Worm (Caenorhabditis elegans): ENCODE results near the gene F35E8.13.

F35E8.13 gene

DNA sequence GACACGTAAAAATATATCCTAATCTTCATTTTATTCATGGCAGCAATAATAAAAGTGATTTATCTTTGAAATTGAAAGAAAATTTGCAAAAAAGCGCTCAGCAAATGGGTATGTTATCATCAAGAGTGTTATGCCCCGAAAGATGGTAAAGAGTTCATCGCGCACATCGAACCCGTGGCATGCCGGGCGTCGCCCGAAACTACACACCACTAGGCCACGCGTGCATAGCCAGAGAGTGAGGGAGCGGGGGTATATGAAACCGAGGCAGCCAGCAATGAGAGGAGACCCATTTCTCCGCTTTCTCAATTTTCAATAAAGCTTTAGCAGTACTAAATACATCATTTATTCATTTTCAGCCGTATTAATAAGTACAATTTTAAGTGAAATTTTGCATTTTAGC, 49.3 kb upstream of the F35E8.13 start (continued):
- TF ChIP-seq nhr-42 (GFP tag; IDR thresholded peaks at IDR 0.05) (peak; percentile 95), F26F4.8 (GFP tag; conservative IDR thresholded peaks at IDR 0.05) (peak; percentile 98), ceh-28 (tag; optimal IDR thresholded peaks at IDR 0.05) (no peak), zag-1 (tag; optimal IDR thresholded peaks at IDR 0.05) (no peak), mdl-1 (tag; optimal IDR thresholded peaks at IDR 0.05) (peak in 1 of 2 experiments; percentile 2), Y105C5A.15 (GFP tag; IDR thresholded peaks at IDR 0.05) (peak; percentile 97), ctbp-1 (GFP tag; IDR thresholded peaks at IDR 0.05) (peak; percentile 92), nhr-11 (tag; optimal IDR thresholded peaks at IDR 0.05) (peak; percentile 54), pqm-1 (tag; optimal IDR thresholded peaks at IDR 0.05) (no peak), ZK337.2 (GFP tag; IDR thresholded peaks at IDR 0.05) (peak; percentile 93), fos-1 (tag; optimal IDR thresholded peaks at IDR 0.05) (no peak), madf-9 (GFP tag; conservative IDR thresholded peaks at IDR 0.05) (peak; percentile 93), hlh-30 (tag; optimal IDR thresholded peaks at IDR 0.05; ENCODE audit: insufficient read depth) (peak; percentile 78), hif-1 (tag; optimal IDR thresholded peaks at IDR 0.05) (peak; percentile 64 to 80), lim-7 (GFP tag; IDR thresholded peaks at IDR 0.05) (peak; percentile 99), saeg-2 (GFP tag; IDR thresholded peaks at IDR 0.05) (peak; percentile 90), vab-7 (GFP tag; IDR thresholded peaks at IDR 0.05) (peak; percentile 99), nhr-10 (tag; optimal IDR thresholded peaks at IDR 0.05) (peak; percentile 27)

DNA sequence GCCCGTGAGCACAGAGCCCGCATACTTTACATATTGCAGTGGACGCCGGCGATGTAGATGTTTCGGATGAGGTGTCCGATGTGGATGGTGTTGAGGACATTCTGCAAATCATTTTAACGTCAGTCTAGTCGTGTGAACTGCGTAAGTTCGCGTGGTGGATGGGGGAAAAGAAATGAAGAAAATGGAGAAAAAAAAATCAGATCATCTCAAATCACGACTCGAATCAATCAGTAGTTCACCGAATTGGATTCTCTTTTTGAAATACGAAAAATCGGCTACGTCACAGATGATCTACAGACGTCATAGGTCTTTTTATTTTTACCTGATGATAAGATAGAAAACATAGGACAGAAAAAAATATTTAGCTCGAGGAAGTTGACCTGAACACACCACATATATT, 46.8 kb upstream of the F35E8.13 start, which contains the start of gene nhr-102:
Gene nhr-102, minus strand, starts transcription at position 101 of the 400 bp plus-strand sequence.
- TF ChIP-seq hlh-30 (tag; optimal IDR thresholded peaks at IDR 0.05; ENCODE audit: insufficient read depth): no peak
- peak; percentile 2 for TF ChIP-seq dve-1 (tag; optimal IDR thresholded peaks at IDR 0.05; ENCODE audit: insufficient read depth)
- no peak for TF ChIP-seq mxl-3 (GFP tag; optimal IDR thresholded peaks at IDR 0.05)
- TF ChIP-seq T26A8.4 (GFP tag; IDR thresholded peaks at IDR 0.05): 0 out of 2 replicates have a peak, but pooled peaks have one; percentile 26

DNA sequence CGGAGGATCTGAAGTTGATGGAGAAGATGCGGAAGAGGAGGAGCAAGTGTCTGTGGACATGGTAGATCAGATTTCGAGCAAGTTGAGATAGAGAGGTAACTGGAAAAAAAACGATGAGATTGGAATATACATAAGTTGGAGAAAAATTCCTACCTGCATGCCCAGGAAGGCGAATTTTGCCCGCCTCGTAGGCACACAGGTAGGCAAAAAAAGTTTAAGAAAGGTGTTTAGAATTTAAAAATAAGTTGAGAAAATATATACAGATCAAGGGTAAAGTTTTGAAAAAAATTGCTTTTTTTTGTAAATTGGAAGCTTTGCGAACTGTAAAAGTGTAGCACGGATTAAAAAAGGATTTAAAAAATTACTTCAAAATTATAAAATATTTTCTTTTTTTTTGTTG, 43.6 kb upstream of the F35E8.13 start, which contains the start of gene nhr-84:
Gene nhr-84, minus strand, starts transcription at position 101 of the 400 bp plus-strand sequence.
- TF ChIP-seq gei-8 (GFP tag; optimal IDR thresholded peaks at IDR 0.05) (no peak), lin-38 (GFP tag; IDR thresholded peaks at IDR 0.05) (no peak)

DNA sequence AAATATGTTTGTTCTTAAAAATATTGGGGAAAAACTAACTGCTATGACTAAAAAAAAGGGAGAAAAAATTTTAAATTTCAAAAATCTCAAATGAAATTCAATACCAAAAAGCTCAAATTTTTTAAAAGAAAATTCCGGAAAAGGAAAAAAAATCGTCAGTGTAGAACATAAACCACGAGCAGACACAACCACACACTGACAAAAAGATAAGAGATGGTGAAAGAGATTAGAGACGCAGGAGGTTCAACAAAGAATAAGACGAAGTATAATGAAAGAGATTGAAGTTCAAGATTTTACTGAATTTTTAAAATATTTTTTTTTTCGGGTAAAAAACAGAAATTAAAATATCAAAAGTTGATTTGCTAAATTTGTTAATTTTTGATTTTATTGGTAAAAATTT, 43.0 kb upstream of the F35E8.13 start:
- peak; percentile 16 for TF ChIP-seq mep-1 (tag; optimal IDR thresholded peaks at IDR 0.05)
- TF ChIP-seq egl-27 (tag; optimal IDR thresholded peaks at IDR 0.05): no peak
- TF ChIP-seq rbr-2 (tag; optimal IDR thresholded peaks at IDR 0.05): no peak
- TF ChIP-seq F26F4.8 (GFP tag; conservative IDR thresholded peaks at IDR 0.05): no peak
- TF ChIP-seq ceh-82 (tag; optimal IDR thresholded peaks at IDR 0.05): no peak
- TF ChIP-seq F10B5.3 (tag; optimal IDR thresholded peaks at IDR 0.05): no peak
- no peak for TF ChIP-seq sdz-12 (GFP tag; optimal IDR thresholded peaks at IDR 0.05)
- no peak for TF ChIP-seq ZK546.5 (tag; optimal IDR thresholded peaks at IDR 0.05)
- TF ChIP-seq dmd-6 (GFP tag; IDR thresholded peaks at IDR 0.05): peak; percentile 82
- no peak for TF ChIP-seq ZK337.2 (GFP tag; IDR thresholded peaks at IDR 0.05)
- TF ChIP-seq unc-62 (GFP tag; optimal IDR thresholded peaks at IDR 0.05 in 1 of 2): no peak
- TF ChIP-seq unc-62 (tag; optimal IDR thresholded peaks at IDR 0.05): no peak
- TF ChIP-seq zag-1 (tag; optimal IDR thresholded peaks at IDR 0.05): no peak
- no peak for TF ChIP-seq ceh-44 (GFP tag; IDR thresholded peaks at IDR 0.05)
- no peak for TF ChIP-seq mes-2 (tag; optimal IDR thresholded peaks at IDR 0.05; ENCODE audit: poor library complexity, severe bottlenecking)
- TF ChIP-seq ctbp-1 (GFP tag; IDR thresholded peaks at IDR 0.05): no peak
- peak; percentile 59 for TF ChIP-seq pqm-1 (tag; optimal IDR thresholded peaks at IDR 0.05)
- no peak for TF ChIP-seq set-16 (GFP tag; IDR thresholded peaks at IDR 0.05)
- no peak for TF ChIP-seq daf-16 (GFP tag; optimal IDR thresholded peaks at IDR 0.05)
- TF ChIP-seq daf-16 (tag; optimal IDR thresholded peaks at IDR 0.05): peak; percentile 26
- TF ChIP-seq nhr-77 (tag; optimal IDR thresholded peaks at IDR 0.05): no peak
- no peak for TF ChIP-seq zip-2 (tag; optimal IDR thresholded peaks at IDR 0.05)
- TF ChIP-seq nhr-11 (tag; optimal IDR thresholded peaks at IDR 0.05): no peak
- TF ChIP-seq lir-3 (tag; optimal IDR thresholded peaks at IDR 0.05): no peak
- no peak for TF ChIP-seq daf-12 (tag; optimal IDR thresholded peaks at IDR 0.05)
- TF ChIP-seq zfp-2 (tag; optimal IDR thresholded peaks at IDR 0.05): no peak
- TF ChIP-seq nhr-10 (tag; optimal IDR thresholded peaks at IDR 0.05): no peak
- TF ChIP-seq lin-13 (GFP tag; optimal IDR thresholded peaks at IDR 0.05): no peak
- TF ChIP-seq ztf-7 (tag; optimal IDR thresholded peaks at IDR 0.05): no peak
- TF ChIP-seq dve-1 (tag; optimal IDR thresholded peaks at IDR 0.05; ENCODE audit: insufficient read depth): peak; percentile 55
- TF ChIP-seq hlh-11 (tag; optimal IDR thresholded peaks at IDR 0.05): peak; percentile 6
- TF ChIP-seq hlh-30 (tag; optimal IDR thresholded peaks at IDR 0.05; ENCODE audit: insufficient read depth): peak; percentile 40

All from whole organism, L4 larva.